Fruit fly (Drosophila melanogaster) whole organism, embryonic: Measurements from ENCODE around the gene SecCl.

Source experiments
- Ada2b ChIP-seq: fragments of 200-800 bp; sonication (Bioruptor generic); IDR thresholded peaks from 2 replicates; pipeline ENCODE4 v1.3.6; 2022; ENCODE audit warnings: missing biosample characterization, missing genetic modification characterization
- Asciz ChIP-seq: fragments of 200-800 bp; sonication (Bioruptor generic); optimal IDR thresholded peaks from 2 replicates; lab custom pipeline; 2017; ENCODE audit warnings: missing biosample characterization, mild to moderate bottlenecking, missing genetic modification characterization, missing genetic modification reagents
- Bgb ChIP-seq: fragments of 200-800 bp; sonication (Bioruptor generic); IDR thresholded peaks from 2 replicates; pipeline ENCODE4 v1.3.6; 2022; ENCODE audit warnings: missing biosample characterization, missing genetic modification characterization; ENCODE audit not compliant: partially characterized antibody
- CG10565 ChIP-seq: fragments of 200-800 bp; sonication (Bioruptor generic); optimal IDR thresholded peaks from 3 replicates; lab custom pipeline; 2016; ENCODE audit warnings: missing biosample characterization, mild to moderate bottlenecking, missing genetic modification characterization
- CG10979 ChIP-seq: fragments of 200-800 bp; sonication (Bioruptor generic); optimal IDR thresholded peaks from 2 replicates; lab custom pipeline; 2018; ENCODE audit warnings: missing biosample characterization, mild to moderate bottlenecking, missing genetic modification characterization, moderate library complexity
- CG11696 ChIP-seq: fragments of 200-800 bp; sonication (Bioruptor generic); IDR thresholded peaks from 2 replicates; pipeline ENCODE4 v1.3.6; 2022; ENCODE audit warnings: missing biosample characterization, missing genetic modification characterization
- CG12104 ChIP-seq: fragments of 200-800 bp; sonication (Bioruptor generic); optimal IDR thresholded peaks from 3 replicates; lab custom pipeline; 2016; ENCODE audit warnings: missing biosample characterization, missing genetic modification characterization
- CG13296 ChIP-seq: fragments of 200-800 bp; sonication (Bioruptor generic); optimal IDR thresholded peaks from 3 replicates; lab custom pipeline; 2018; ENCODE audit warnings: missing biosample characterization, mild to moderate bottlenecking, missing genetic modification characterization
- CG14667 ChIP-seq: fragments of 200-800 bp; sonication (Bioruptor generic); IDR thresholded peaks from 2 replicates; pipeline ENCODE4 v1.3.6; 2022; ENCODE audit warnings: missing biosample characterization, missing genetic modification characterization
- CG14965 ChIP-seq: fragments of 200-800 bp; sonication (Bioruptor generic); optimal IDR thresholded peaks from 2 replicates; lab custom pipeline; 2016; ENCODE audit warnings: missing biosample characterization, missing genetic modification characterization, borderline replicate concordance
- CG15269 ChIP-seq: fragments of 200-800 bp; sonication (Bioruptor generic); optimal IDR thresholded peaks from 2 replicates; lab custom pipeline; 2018; ENCODE audit warnings: missing biosample characterization, mild to moderate bottlenecking, missing genetic modification characterization, moderate library complexity
- CG2678 ChIP-seq: fragments of 200-800 bp; sonication (Bioruptor generic); optimal IDR thresholded peaks from 3 replicates; lab custom pipeline; 2019; ENCODE audit warnings: missing biosample characterization, mild to moderate bottlenecking, missing genetic modification characterization, moderate library complexity
- CG31388 ChIP-seq: fragments of 200-800 bp; sonication (Bioruptor generic); optimal IDR thresholded peaks from 2 replicates; lab custom pipeline; 2016; ENCODE audit warnings: missing biosample characterization, missing genetic modification characterization
- CG31441 ChIP-seq: fragments of 200-800 bp; sonication (Bioruptor generic); IDR thresholded peaks from 2 replicates; pipeline ENCODE4 v1.3.6; 2022; ENCODE audit warnings: missing biosample characterization, missing genetic modification characterization
- CG32767 ChIP-seq: fragments of 200-800 bp; sonication (Bioruptor generic); IDR thresholded peaks from 2 replicates; pipeline ENCODE4 v1.3.6; 2022; ENCODE audit warnings: missing biosample characterization, missing genetic modification characterization
- CG4820 ChIP-seq: fragments of 200-800 bp; sonication (Bioruptor generic); optimal IDR thresholded peaks from 3 replicates; lab custom pipeline; 2016; ENCODE audit warnings: missing biosample characterization, missing genetic modification characterization
- CG6813 ChIP-seq: fragments of 200-800 bp; sonication (Bioruptor generic); optimal IDR thresholded peaks from 2 replicates; lab custom pipeline; 2017; ENCODE audit warnings: missing biosample characterization, missing genetic modification characterization, mild to moderate bottlenecking, moderate library complexity, missing genetic modification reagents
- CG7928 ChIP-seq: fragments of 200-800 bp; sonication (Bioruptor generic); optimal IDR thresholded peaks from 2 replicates; lab custom pipeline; 2017; ENCODE audit warnings: missing biosample characterization, mild to moderate bottlenecking, missing genetic modification characterization
- CG9932 ChIP-seq: fragments of 200-800 bp; sonication (Bioruptor generic); IDR thresholded peaks from 2 replicates; pipeline ENCODE4 v1.3.6; 2022; ENCODE audit warnings: missing biosample characterization, missing genetic modification characterization
- H15 ChIP-seq: fragments of 200-800 bp; sonication (Bioruptor generic); IDR thresholded peaks from 3 replicates; pipeline ENCODE4 v1.3.6; 2022; ENCODE audit warnings: missing biosample characterization, missing genetic modification characterization
- HLH54F ChIP-seq: fragments of 200-800 bp; sonication (Bioruptor generic); optimal IDR thresholded peaks from 3 replicates; lab custom pipeline; 2016; ENCODE audit warnings: missing biosample characterization, missing genetic modification characterization
- Hr51 ChIP-seq, 2 experiments: fragments of 200-800 bp; sonication (Bioruptor generic); optimal IDR thresholded peaks; 2 replicates in 1 of 2; 3 replicates in 1 of 2; lab custom pipeline; 2016 to 2018; ENCODE audit warnings: missing biosample characterization in 2 of 2, missing genetic modification characterization in 2 of 2, mild to moderate bottlenecking in 1 of 2, moderate library complexity in 1 of 2
- Jarid2 ChIP-seq: fragments of 200-800 bp; sonication (Bioruptor generic); optimal IDR thresholded peaks from 3 replicates; lab custom pipeline; 2017; ENCODE audit warnings: mild to moderate bottlenecking, missing biosample characterization, missing genetic modification reagents, missing genetic modification characterization
- Meics ChIP-seq: fragments of 200-800 bp; sonication (Bioruptor generic); optimal IDR thresholded peaks from 2 replicates; lab custom pipeline; 2017; ENCODE audit warnings: missing biosample characterization, mild to moderate bottlenecking, missing genetic modification characterization
- Spps ChIP-seq: fragments of 200-800 bp; sonication (Bioruptor generic); optimal IDR thresholded peaks from 2 replicates; lab custom pipeline; 2018; ENCODE audit warnings: missing biosample characterization, mild to moderate bottlenecking, missing genetic modification characterization
- Trl ChIP-seq, 3 experiments: fragments of >200 bp in 2 of 3; fragments of 200-800 bp in 1 of 3; sonication (Bioruptor generic) in 1 of 3; optimal IDR thresholded peaks; 2 replicates in 1 of 3; 3 replicates in 2 of 3; lab custom pipeline; 2016 to 2017; ENCODE audit warnings: missing biosample characterization in 1 of 3, missing genetic modification characterization in 1 of 3
- Xbp1 ChIP-seq: fragments of 200-800 bp; sonication (Bioruptor generic); optimal IDR thresholded peaks from 3 replicates; lab custom pipeline; 2016; ENCODE audit warnings: missing biosample characterization, mild to moderate bottlenecking, missing genetic modification characterization
- ac ChIP-seq: fragments of 200-800 bp; sonication (Bioruptor generic); optimal IDR thresholded peaks from 3 replicates; lab custom pipeline; 2017; ENCODE audit warnings: missing biosample characterization, mild to moderate bottlenecking, missing genetic modification characterization
- ap ChIP-seq: fragments of 200-800 bp; sonication (Bioruptor generic); IDR thresholded peaks from 2 replicates; pipeline ENCODE4 v1.3.6; 2022; ENCODE audit warnings: missing biosample characterization, missing genetic modification characterization
- bsh ChIP-seq, 2 experiments: fragments of 200-800 bp; sonication (Bioruptor generic); optimal IDR thresholded peaks; 2 replicates each; lab custom pipeline; 2017 to 2018; ENCODE audit warnings: mild to moderate bottlenecking in 2 of 2, missing biosample characterization in 2 of 2, missing genetic modification characterization in 2 of 2, moderate library complexity in 1 of 2
- cato ChIP-seq: fragments of 200-800 bp; sonication (Bioruptor generic); optimal IDR thresholded peaks from 2 replicates; lab custom pipeline; 2016; ENCODE audit warnings: missing biosample characterization, missing genetic modification characterization, borderline replicate concordance
- chinmo ChIP-seq: fragments of 200-800 bp; sonication (Bioruptor generic); IDR thresholded peaks from 4 replicates; pipeline ENCODE4 v1.3.6; 2022; ENCODE audit warnings: missing biosample characterization, missing genetic modification characterization; ENCODE audit not compliant: partially characterized antibody
- cwo ChIP-seq: fragments of 200-800 bp; sonication (Bioruptor generic); optimal IDR thresholded peaks from 3 replicates; lab custom pipeline; 2017; ENCODE audit warnings: missing biosample characterization, missing genetic modification characterization, mild to moderate bottlenecking, moderate library complexity, missing genetic modification reagents
- emc ChIP-seq: fragments of 200-800 bp; sonication (Bioruptor generic); optimal IDR thresholded peaks from 2 replicates; lab custom pipeline; 2016; ENCODE audit warnings: missing biosample characterization, missing genetic modification characterization
- eve ChIP-seq, 2 experiments: fragments of >200 bp; optimal IDR thresholded peaks; 2 replicates each; lab custom pipeline; 2017; ENCODE audit warnings: missing biosample characterization in 2 of 2, missing genetic modification characterization in 2 of 2
- ftz-f1 ChIP-seq: fragments of 200-800 bp; sonication (Bioruptor generic); optimal IDR thresholded peaks from 2 replicates; lab custom pipeline; 2016; ENCODE audit warnings: missing biosample characterization, missing genetic modification characterization
- gcm2 ChIP-seq: fragments of 200-800 bp; sonication (Bioruptor generic); optimal IDR thresholded peaks from 2 replicates; lab custom pipeline; 2016; ENCODE audit warnings: missing biosample characterization, missing genetic modification characterization
- gt ChIP-seq: fragments of 200-800 bp; sonication (Bioruptor generic); IDR thresholded peaks from 2 replicates; pipeline ENCODE4 v1.3.6; 2022; ENCODE audit warnings: missing biosample characterization, missing genetic modification characterization
- h ChIP-seq: fragments of >200 bp; optimal IDR thresholded peaks from 2 replicates; lab custom pipeline; 2017
- kah ChIP-seq: fragments of 200-800 bp; sonication (Bioruptor generic); optimal IDR thresholded peaks from 2 replicates; lab custom pipeline; 2018; ENCODE audit warnings: missing biosample characterization, mild to moderate bottlenecking, missing genetic modification characterization
- nau ChIP-seq: fragments of 200-800 bp; sonication (Bioruptor generic); optimal IDR thresholded peaks from 3 replicates; lab custom pipeline; 2017; ENCODE audit warnings: missing biosample characterization, mild to moderate bottlenecking, missing genetic modification characterization, missing genetic modification reagents
- nerfin-1 ChIP-seq: fragments of 200-800 bp; sonication (Bioruptor generic); optimal IDR thresholded peaks from 3 replicates; lab custom pipeline; 2019; ENCODE audit warnings: missing biosample characterization, mild to moderate bottlenecking, missing genetic modification characterization, moderate library complexity
- oc ChIP-seq: fragments of 200-800 bp; sonication (Bioruptor generic); optimal IDR thresholded peaks from 2 replicates; lab custom pipeline; 2018; ENCODE audit warnings: missing biosample characterization, mild to moderate bottlenecking, missing genetic modification characterization, moderate library complexity
- pros ChIP-seq: fragments of 200-800 bp; sonication (Bioruptor generic); optimal IDR thresholded peaks from 3 replicates; lab custom pipeline; 2019; ENCODE audit warnings: missing biosample characterization, mild to moderate bottlenecking, missing genetic modification characterization, moderate library complexity
- psq ChIP-seq: fragments of 200-800 bp; sonication (Bioruptor generic); optimal IDR thresholded peaks from 2 replicates; lab custom pipeline; 2017; ENCODE audit warnings: missing biosample characterization, missing genetic modification characterization
- sisA ChIP-seq: fragments of 200-800 bp; sonication (Bioruptor generic); IDR thresholded peaks from 2 replicates; pipeline ENCODE4 v1.3.6; 2022; ENCODE audit warnings: missing biosample characterization, missing genetic modification characterization
- slou ChIP-seq: fragments of 200-800 bp; sonication (Bioruptor generic); optimal IDR thresholded peaks from 3 replicates; lab custom pipeline; 2016; ENCODE audit warnings: missing biosample characterization, missing genetic modification characterization
- slp2 ChIP-seq: fragments of 200-800 bp; sonication (Bioruptor generic); optimal IDR thresholded peaks from 2 replicates; lab custom pipeline; 2016; ENCODE audit warnings: missing biosample characterization, missing genetic modification characterization
- tna ChIP-seq: fragments of 200-800 bp; sonication (Bioruptor generic); IDR thresholded peaks from 2 replicates; pipeline ENCODE4 v1.3.6; 2022; ENCODE audit warnings: missing biosample characterization, missing genetic modification characterization; ENCODE audit not compliant: partially characterized antibody

Gene SecCl

dm6 chr3L:17425132-17425713 is 44.7 kb upstream of the SecCl start, which contains the start of the genes Sec3 and COX7B (continued):
- TF ChIP-seq cwo = peak; percentile 25
- TF ChIP-seq sisA (GFP tag; lab: Robert Waterston, UW) = no peak
- TF ChIP-seq CG13296 (GFP tag; lab: Kevin White, UChicago) = peak; percentile 55
- TF ChIP-seq gt (GFP tag; lab: Robert Waterston, UW) = no peak
- TF ChIP-seq HLH54F (GFP tag; lab: Kevin White, UChicago) = peak; percentile 74
- peak; percentile 55 for TF ChIP-seq CG4820 (GFP tag; lab: Kevin White, UChicago)
- peak; percentile 25 for TF ChIP-seq Spps (tag; lab: Kevin White, UChicago)
- peak; percentile 55 for TF ChIP-seq nerfin-1
- TF ChIP-seq CG9932 (GFP tag; lab: Robert Waterston, UW) = peak; percentile 86
- peak; percentile 64 for TF ChIP-seq oc (tag; lab: Kevin White, UChicago)
- TF ChIP-seq CG14965 = no peak
- TF ChIP-seq CG15269 = peak; percentile 63
- no peak for TF ChIP-seq Jarid2
- peak; percentile 32 for TF ChIP-seq cato (GFP tag; lab: Kevin White, UChicago)
- TF ChIP-seq Trl (optimal IDR thresholded peaks at IDR 0.05; lab: Kevin White, UChicago) = no peak
- peak; percentile 20 for TF ChIP-seq Trl (GFP tag; optimal IDR thresholded peaks at IDR 0.05; lab: Kevin White, UChicago)
- peak; percentile 50 for TF ChIP-seq Meics (GFP tag; lab: Kevin White, UChicago)
- no peak for TF ChIP-seq CG10565 (GFP tag; lab: Kevin White, UChicago)
- no peak for TF ChIP-seq Ada2b
- peak; percentile 74 for TF ChIP-seq CG2678 (tag; lab: Kevin White, UChicago)
- no peak for TF ChIP-seq H15 (GFP tag; lab: Robert Waterston, UW)
- TF ChIP-seq CG11696 (GFP tag; lab: Robert Waterston, UW) = no peak
- peak; percentile 27 for TF ChIP-seq nau (GFP tag; lab: Kevin White, UChicago)
- TF ChIP-seq tna (GFP tag; lab: Robert Waterston, UW) = peak; percentile 75
- no peak for TF ChIP-seq pros (GFP tag; lab: Kevin White, UChicago)
- no peak for TF ChIP-seq CG6813 (GFP tag; lab: Kevin White, UChicago)
- TF ChIP-seq slp2 (GFP tag; lab: Kevin White, UChicago) = peak; percentile 9
- no peak for TF ChIP-seq kah (GFP tag; lab: Kevin White, UChicago)
- TF ChIP-seq eve (GFP tag; optimal IDR thresholded peaks at IDR 0.05; lab: Kevin White, UChicago) = no peak
- peak in 1 of 2 experiments; percentile 55 for TF ChIP-seq bsh (GFP tag; optimal IDR thresholded peaks at IDR 0.05; lab: Kevin White, UChicago)
- no peak for TF ChIP-seq CG14667
- peak; percentile 89 for TF ChIP-seq Bgb (GFP tag; lab: Robert Waterston, UW)
- TF ChIP-seq slou (GFP tag; lab: Kevin White, UChicago) = peak; percentile 37
- no peak for TF ChIP-seq h (lab: Kevin White, UChicago)
- TF ChIP-seq CG12104 (GFP tag; lab: Kevin White, UChicago) = peak; percentile 47
- peak; percentile 61 for TF ChIP-seq CG31441 (GFP tag; lab: Robert Waterston, UW)
- no peak for TF ChIP-seq CG32767 (GFP tag; lab: Robert Waterston, UW)
- TF ChIP-seq ac = no peak
- peak; percentile 72 for TF ChIP-seq ftz-f1 (GFP tag; lab: Kevin White, UChicago)
- peak; percentile 76 for TF ChIP-seq Xbp1 (GFP tag; lab: Kevin White, UChicago)
- no peak for TF ChIP-seq ap (GFP tag; lab: Robert Waterston, UW)
- peak; percentile 62 for TF ChIP-seq CG10979
- TF ChIP-seq Asciz (GFP tag; lab: Kevin White, UChicago) = no peak
- peak; percentile 32 for TF ChIP-seq CG7928 (GFP tag; lab: Kevin White, UChicago)
- TF ChIP-seq Hr51 (GFP tag; optimal IDR thresholded peaks at IDR 0.05; lab: Kevin White, UChicago) = peak; percentile 64 to 73
- TF ChIP-seq gcm2 (GFP tag; lab: Kevin White, UChicago) = peak; percentile 14
- TF ChIP-seq chinmo (GFP tag; lab: Robert Waterston, UW) = peak; percentile 76; the same call in 2 of the 4 replicates
- no peak for TF ChIP-seq CG31388 (GFP tag; lab: Kevin White, UChicago)
- no peak for TF ChIP-seq psq
- TF ChIP-seq emc = peak; percentile 5
